Worm (Caenorhabditis elegans) whole organism, L2 larva: Measurements from ENCODE around the gene M03D4.4.

Experiments used
- C34F6.9 ChIP-seq: fragments of 150-350 bp; optimal IDR thresholded peaks from 2 replicates; lab custom pipeline; 2014; ENCODE audit warnings: missing biosample characterization, missing genetic modification characterization
- F13H6.1 ChIP-seq: sonication (generic microtip); optimal IDR thresholded peaks from 2 replicates; lab custom pipeline; 2016; ENCODE audit warnings: missing genetic modification characterization, missing compliant biosample characterization
- R02D3.7 ChIP-seq: fragments of 150-350 bp; optimal IDR thresholded peaks from 2 replicates; lab custom pipeline; 2014; ENCODE audit warnings: missing biosample characterization, missing genetic modification characterization
- ZK546.5 ChIP-seq: sonication (generic microtip); optimal IDR thresholded peaks from 2 replicates; lab custom pipeline; 2017; ENCODE audit warnings: missing biosample characterization, missing genetic modification characterization
- alr-1 ChIP-seq: fragments of 150-350 bp; optimal IDR thresholded peaks from 2 replicates; lab custom pipeline; 2014; ENCODE audit warnings: missing biosample characterization, missing genetic modification characterization
- blmp-1 ChIP-seq: sonication (generic microtip); optimal IDR thresholded peaks from 2 replicates; lab custom pipeline; 2017; ENCODE audit warnings: missing genetic modification characterization, mild to moderate bottlenecking, missing compliant biosample characterization, antibody characterized with exemption, moderate library complexity; ENCODE audit not compliant: insufficient read depth
- ceh-16 ChIP-seq: fragments of 150-350 bp; optimal IDR thresholded peaks from 2 replicates; lab custom pipeline; 2014; ENCODE audit warnings: missing biosample characterization, missing genetic modification characterization
- crh-2 ChIP-seq: sonication (generic microtip); optimal IDR thresholded peaks from 2 replicates; lab custom pipeline; 2017; ENCODE audit warnings: missing biosample characterization, missing genetic modification characterization
- egl-27 ChIP-seq: sonication (generic microtip); optimal IDR thresholded peaks from 3 replicates; lab custom pipeline; 2017; ENCODE audit warnings: missing biosample characterization, missing genetic modification reagents, missing genetic modification characterization
- elt-1 ChIP-seq: fragments of 150-350 bp; optimal IDR thresholded peaks from 2 replicates; lab custom pipeline; 2014; ENCODE audit warnings: missing biosample characterization, missing genetic modification characterization
- elt-3 ChIP-seq: sonication (generic microtip); optimal IDR thresholded peaks from 2 replicates; lab custom pipeline; 2017; ENCODE audit warnings: missing biosample characterization, missing genetic modification characterization
- fos-1 ChIP-seq: fragments of 150-350 bp; optimal IDR thresholded peaks from 2 replicates; lab custom pipeline; 2014; ENCODE audit warnings: missing biosample characterization, missing genetic modification characterization
- gmeb-1 ChIP-seq: fragments of 150-350 bp; optimal IDR thresholded peaks from 2 replicates; lab custom pipeline; 2014; ENCODE audit warnings: missing biosample characterization, missing genetic modification characterization
- lin-11 ChIP-seq: fragments of 150-350 bp; sonication (generic microtip); optimal IDR thresholded peaks from 2 replicates; lab custom pipeline; 2014; ENCODE audit warnings: missing biosample characterization, missing genetic modification characterization, inconsistent platforms, mixed read lengths
- lin-13 ChIP-seq: fragments of 150-350 bp; optimal IDR thresholded peaks from 2 replicates; lab custom pipeline; 2014; ENCODE audit warnings: missing biosample characterization, missing genetic modification reagents, missing genetic modification characterization
- lin-39 ChIP-seq: fragments of 150-350 bp; optimal IDR thresholded peaks from 2 replicates; lab custom pipeline; 2014; ENCODE audit warnings: missing biosample characterization, missing genetic modification reagents, missing genetic modification characterization
- mab-5 ChIP-seq: fragments of 150-350 bp; optimal IDR thresholded peaks from 2 replicates; lab custom pipeline; 2014; ENCODE audit warnings: missing biosample characterization, missing genetic modification characterization
- mdl-1 ChIP-seq, 2 experiments: fragments of 150-350 bp in 1 of 2; sonication (generic microtip) in 1 of 2; optimal IDR thresholded peaks; 2 replicates each; lab custom pipeline; 2017; ENCODE audit warnings: missing biosample characterization in 2 of 2, missing genetic modification characterization in 2 of 2
- nhr-10 ChIP-seq: sonication (generic microtip); optimal IDR thresholded peaks from 2 replicates; lab custom pipeline; 2017; ENCODE audit warnings: missing biosample characterization, missing genetic modification characterization
- nhr-11 ChIP-seq: fragments of 150-350 bp; optimal IDR thresholded peaks from 2 replicates; lab custom pipeline; 2014; ENCODE audit warnings: missing biosample characterization, missing genetic modification characterization
- nhr-12 ChIP-seq: fragments of 150-350 bp; optimal IDR thresholded peaks from 2 replicates; lab custom pipeline; 2014; ENCODE audit warnings: missing biosample characterization, missing genetic modification characterization
- nhr-129 ChIP-seq: fragments of 150-350 bp; optimal IDR thresholded peaks from 2 replicates; lab custom pipeline; 2014; ENCODE audit warnings: missing biosample characterization, missing genetic modification characterization
- nhr-21 ChIP-seq: fragments of 150-350 bp; optimal IDR thresholded peaks from 2 replicates; lab custom pipeline; 2014; ENCODE audit warnings: missing biosample characterization, missing genetic modification characterization
- nhr-23 ChIP-seq: fragments of 150-350 bp; optimal IDR thresholded peaks from 2 replicates; lab custom pipeline; 2014; ENCODE audit warnings: missing biosample characterization, missing genetic modification reagents, missing genetic modification characterization
- nhr-237 ChIP-seq: fragments of 150-350 bp; optimal IDR thresholded peaks from 2 replicates; lab custom pipeline; 2014; ENCODE audit warnings: missing biosample characterization, missing genetic modification characterization
- nhr-25 ChIP-seq: fragments of 150-350 bp; sonication (generic microtip); optimal IDR thresholded peaks from 3 replicates; lab custom pipeline; 2014; ENCODE audit warnings: missing biosample characterization, missing genetic modification characterization
- nhr-6 ChIP-seq: fragments of 150-350 bp; optimal IDR thresholded peaks from 2 replicates; lab custom pipeline; 2014; ENCODE audit warnings: missing biosample characterization, missing genetic modification characterization
- nhr-77 ChIP-seq: fragments of 150-350 bp; optimal IDR thresholded peaks from 2 replicates; lab custom pipeline; 2014; ENCODE audit warnings: missing biosample characterization, missing genetic modification characterization
- peb-1 ChIP-seq: fragments of 150-350 bp; optimal IDR thresholded peaks from 2 replicates; lab custom pipeline; 2014; ENCODE audit warnings: missing biosample characterization, missing genetic modification characterization
- sem-4 ChIP-seq: fragments of 150-350 bp; optimal IDR thresholded peaks from 2 replicates; lab custom pipeline; 2014; ENCODE audit warnings: missing biosample characterization, missing genetic modification reagents, missing genetic modification characterization
- skn-1 ChIP-seq: sonication (generic microtip); optimal IDR thresholded peaks from 2 replicates; lab custom pipeline; 2017; ENCODE audit warnings: missing biosample characterization, missing genetic modification characterization
- sma-3 ChIP-seq: sonication (generic microtip); optimal IDR thresholded peaks from 2 replicates; lab custom pipeline; 2016; ENCODE audit warnings: missing genetic modification reagents, missing genetic modification characterization, missing compliant biosample characterization
- sma-9 ChIP-seq, 2 experiments: fragments of 150-350 bp in 1 of 2; sonication (generic microtip) in 1 of 2; optimal IDR thresholded peaks; 2 replicates each; lab custom pipeline; 2014 to 2016; ENCODE audit warnings: missing genetic modification characterization in 2 of 2, mild to moderate bottlenecking in 1 of 2, missing biosample characterization in 1 of 2, missing compliant biosample characterization in 1 of 2, missing genetic modification reagents in 1 of 2, moderate library complexity in 1 of 2
- unc-55 ChIP-seq: fragments of 150-350 bp; sonication (generic microtip); optimal IDR thresholded peaks from 3 replicates; lab custom pipeline; 2014; ENCODE audit warnings: missing biosample characterization, missing genetic modification reagents, missing genetic modification characterization
- unc-62 ChIP-seq: fragments of 150-350 bp; optimal IDR thresholded peaks from 2 replicates; lab custom pipeline; 2014; ENCODE audit warnings: missing biosample characterization, missing genetic modification reagents, missing genetic modification characterization

Gene M03D4.4

ce11 chrIV:6095357-6095858 lies 31.7 kb downstream of the M03D4.4 start, which contains the start of gene lag-1:
TSS of gene lag-1 (plus strand) at chrIV:6095407.
- TF ChIP-seq sem-4 (tag; lab: Kevin White, UChicago) (no peak), alr-1 (tag; lab: Kevin White, UChicago) (no peak), nhr-6 (tag; lab: Kevin White, UChicago) (no peak), nhr-77 (tag; lab: Kevin White, UChicago) (no peak), nhr-23 (tag; lab: Kevin White, UChicago) (no peak), elt-3 (tag; lab: Kevin White, UChicago) (no peak), C34F6.9 (tag; lab: Kevin White, UChicago) (no peak), nhr-129 (tag; lab: Kevin White, UChicago) (no peak), egl-27 (tag; lab: Kevin White, UChicago) (no peak), unc-55 (GFP tag; lab: Kevin White, UChicago) (no peak), skn-1 (no peak), fos-1 (tag; lab: Kevin White, UChicago) (no peak), gmeb-1 (no peak), nhr-10 (tag; lab: Kevin White, UChicago) (no peak), nhr-25 (tag; lab: Kevin White, UChicago) (no peak), sma-9 (GFP tag; optimal IDR thresholded peaks at IDR 0.05; lab: Kevin White, UChicago) (no peak), sma-9 (tag; optimal IDR thresholded peaks at IDR 0.05; lab: Kevin White, UChicago) (no peak), nhr-237 (tag; lab: Kevin White, UChicago) (no peak)

- TF ChIP-seq nhr-21 (tag; lab: Kevin White, UChicago), result no peak
These were observed 32.8 kb downstream of the M03D4.4 start for ce11 chrIV:6094315-6094606.

DNA sequence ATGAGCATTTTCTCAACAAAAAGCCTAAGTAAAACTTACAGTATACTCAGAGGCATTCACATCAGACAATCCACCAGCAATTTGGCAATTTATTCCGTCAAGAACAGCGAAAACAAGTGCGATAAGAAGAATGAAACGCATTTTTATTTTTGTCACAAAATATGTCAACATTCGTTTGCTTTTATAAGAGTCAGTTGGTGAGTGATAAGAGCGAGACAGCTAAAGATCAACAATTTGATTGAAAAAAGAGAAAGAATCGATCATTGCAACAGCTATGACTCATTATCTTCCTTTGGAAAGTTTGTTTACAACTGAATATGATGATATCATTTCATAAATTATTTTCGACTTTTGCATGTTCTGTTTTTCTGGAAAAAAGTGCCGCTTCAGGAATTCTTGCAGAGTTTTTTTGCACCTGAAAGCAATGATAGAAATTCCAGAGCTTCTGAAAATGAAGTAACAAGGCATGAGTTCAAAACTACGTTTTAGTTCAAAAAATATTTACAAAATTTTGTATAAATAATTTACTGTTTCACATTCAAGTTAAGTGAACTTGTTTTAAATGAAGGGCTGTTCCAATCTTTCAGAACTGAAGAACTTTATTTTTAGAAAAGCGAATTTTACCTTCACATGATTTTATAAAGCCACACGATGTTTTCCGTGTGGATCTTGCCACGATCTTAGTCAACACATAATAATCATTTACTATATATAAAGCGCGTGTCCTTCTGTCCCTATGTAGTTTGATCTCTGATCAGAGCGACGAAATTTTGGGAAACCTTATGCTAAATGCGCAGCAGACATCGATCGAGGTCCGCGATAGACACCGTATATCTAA lies 33.4 kb downstream of the M03D4.4 start, which contains the start of gene cpi-1:
Gene cpi-1, minus strand, starts transcription at position 204 of the 838 bp plus-strand sequence.
- TF ChIP-seq nhr-25 (tag; lab: Kevin White, UChicago), result peak; percentile 2
- no peak for TF ChIP-seq ceh-16
- TF ChIP-seq sma-3 (GFP tag; lab: Kevin White, UChicago), result peak; percentile 49
- no peak for TF ChIP-seq unc-62 (GFP tag; lab: Kevin White, UChicago)
- TF ChIP-seq fos-1 (tag; lab: Kevin White, UChicago), result peak; percentile 16
- peak; percentile 11 for TF ChIP-seq crh-2
- peak; percentile 69 for TF ChIP-seq sma-9 (GFP tag; optimal IDR thresholded peaks at IDR 0.05; lab: Kevin White, UChicago)
- no peak for TF ChIP-seq sma-9 (tag; optimal IDR thresholded peaks at IDR 0.05; lab: Kevin White, UChicago)

ce11 chrIV:6092313-6092712 lies 34.8 kb downstream of the M03D4.4 start, which contains the start of gene K08B4.7:
TSS of gene K08B4.7 (minus strand) at chrIV:6092413.
- TF ChIP-seq nhr-237 (tag; lab: Kevin White, UChicago) (no peak), fos-1 (tag; lab: Kevin White, UChicago) (peak; percentile 22), sma-3 (GFP tag; lab: Kevin White, UChicago) (peak; percentile 15)

DNA sequence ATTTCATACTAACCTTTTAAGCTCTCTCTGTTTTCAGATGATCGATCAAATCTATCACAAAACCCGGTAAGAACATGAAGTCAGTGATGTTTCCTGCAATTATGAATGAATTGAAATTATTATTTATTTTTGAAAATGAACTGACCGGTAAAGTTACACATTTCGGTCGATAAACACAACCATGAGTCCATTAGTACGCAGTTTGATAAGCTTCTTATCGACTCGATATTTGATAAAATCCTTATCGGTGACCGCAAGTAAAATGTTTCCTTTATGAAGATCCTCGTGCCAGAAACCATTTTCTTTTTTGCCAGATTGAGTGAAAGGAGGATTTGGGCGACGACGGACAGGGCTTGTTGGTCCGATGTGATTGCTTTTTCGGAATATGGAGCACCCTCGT lies 40.6 kb downstream of the M03D4.4 start:
- TF ChIP-seq sma-9 (GFP tag; optimal IDR thresholded peaks at IDR 0.05; lab: Kevin White, UChicago), result peak; percentile 36
- no peak for TF ChIP-seq sma-9 (tag; optimal IDR thresholded peaks at IDR 0.05; lab: Kevin White, UChicago)
- no peak for TF ChIP-seq unc-55 (GFP tag; lab: Kevin White, UChicago)
- TF ChIP-seq fos-1 (tag; lab: Kevin White, UChicago), result peak; percentile 52

DNA sequence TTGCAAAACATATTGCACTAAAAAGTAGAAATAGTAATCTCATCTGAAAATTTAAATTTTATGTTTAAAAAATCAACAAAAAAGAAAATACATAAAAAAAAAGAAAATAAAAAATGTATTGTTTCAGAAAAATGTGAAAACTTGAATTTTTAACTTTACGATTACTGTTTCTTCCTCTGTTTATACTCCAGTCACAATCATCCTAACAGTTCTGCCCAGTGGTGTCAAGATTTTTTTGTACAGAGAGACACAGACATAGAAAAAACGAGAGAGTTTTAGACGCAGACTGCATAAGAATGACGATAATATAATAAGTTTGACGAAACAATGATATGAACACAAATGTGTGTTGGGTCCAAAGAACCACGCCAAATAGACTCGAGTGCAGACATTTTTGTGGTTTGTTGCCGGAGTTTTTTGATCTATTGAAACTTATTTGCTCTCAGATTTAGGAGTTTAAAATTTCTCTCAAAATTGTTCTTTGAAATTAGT lies 43.5 kb downstream of the M03D4.4 start, which contains the start of gene ugt-20:
Gene ugt-20, minus strand, starts transcription at position 51 of the 492 bp plus-strand sequence.
- TF ChIP-seq nhr-12 (tag; lab: Kevin White, UChicago) (no peak), F13H6.1 (tag; lab: Kevin White, UChicago) (peak; percentile 54), ZK546.5 (tag; lab: Kevin White, UChicago) (no peak), sem-4 (tag; lab: Kevin White, UChicago) (no peak), nhr-11 (tag; lab: Kevin White, UChicago) (no peak), mdl-1 (tag; optimal IDR thresholded peaks at IDR 0.05; lab: Kevin White, UChicago) (peak in 1 of 2 experiments; percentile 26), blmp-1 (tag; lab: Kevin White, UChicago) (no peak), lin-11 (no peak), lin-13 (GFP tag; lab: Kevin White, UChicago) (no peak), sma-3 (GFP tag; lab: Kevin White, UChicago) (peak; percentile 74), nhr-23 (tag; lab: Kevin White, UChicago) (no peak), nhr-10 (tag; lab: Kevin White, UChicago) (no peak), nhr-6 (tag; lab: Kevin White, UChicago) (no peak), lin-39 (no peak), peb-1 (tag; lab: Kevin White, UChicago) (no peak), nhr-237 (tag; lab: Kevin White, UChicago) (no peak), egl-27 (tag; lab: Kevin White, UChicago) (peak; percentile 28), unc-55 (GFP tag; lab: Kevin White, UChicago) (no peak), gmeb-1 (peak; percentile 74), elt-3 (tag; lab: Kevin White, UChicago) (no peak), elt-1 (no peak), nhr-77 (tag; lab: Kevin White, UChicago) (no peak), skn-1 (no peak), alr-1 (tag; lab: Kevin White, UChicago) (no peak), nhr-25 (tag; lab: Kevin White, UChicago) (peak; percentile 6), R02D3.7 (tag; lab: Kevin White, UChicago) (no peak), fos-1 (tag; lab: Kevin White, UChicago) (peak; percentile 84), mab-5 (no peak), unc-62 (GFP tag; lab: Kevin White, UChicago) (no peak)
